Worm (Caenorhabditis elegans): ENCODE data around the gene bris-1.

bris-1 gene

DNA sequence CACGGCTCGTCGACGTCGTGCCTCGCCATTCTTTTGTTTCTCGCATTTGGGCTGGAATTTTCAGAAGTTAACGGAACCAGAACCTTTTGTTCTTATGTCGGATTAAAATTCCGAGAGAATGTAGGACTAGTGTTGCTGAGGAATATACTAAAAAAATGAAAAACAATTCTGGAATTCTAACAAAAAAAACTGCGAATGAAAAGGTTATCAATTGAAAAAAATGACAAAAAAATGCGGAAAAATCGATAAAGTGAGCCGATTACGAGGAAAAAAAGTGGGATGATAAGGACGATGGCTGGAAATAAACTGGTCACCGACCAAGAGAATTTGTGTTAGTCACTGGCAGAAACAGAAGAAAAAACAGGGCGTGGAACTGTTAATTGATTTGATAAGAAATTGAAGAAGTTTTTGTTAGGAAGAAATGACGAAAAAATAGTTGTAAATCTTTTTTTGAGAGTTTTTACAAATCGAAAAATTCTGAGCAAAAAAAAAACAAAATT, at the start of gene bris-1:
Gene bris-1 (minus strand): TSS at position 51 of the 500 bp plus-strand sequence.
- TF ChIP-seq ceh-28 (tag; optimal IDR thresholded peaks at IDR 0.05) (peak; percentile 2), skn-1 (tag; optimal IDR thresholded peaks at IDR 0.05) (no peak), elt-2 (tag; optimal IDR thresholded peaks at IDR 0.05) (peak; percentile 81), pqm-1 (tag; optimal IDR thresholded peaks at IDR 0.05) (peak; percentile 8), nhr-25 (tag; optimal IDR thresholded peaks at IDR 0.05) (no peak)

DNA sequence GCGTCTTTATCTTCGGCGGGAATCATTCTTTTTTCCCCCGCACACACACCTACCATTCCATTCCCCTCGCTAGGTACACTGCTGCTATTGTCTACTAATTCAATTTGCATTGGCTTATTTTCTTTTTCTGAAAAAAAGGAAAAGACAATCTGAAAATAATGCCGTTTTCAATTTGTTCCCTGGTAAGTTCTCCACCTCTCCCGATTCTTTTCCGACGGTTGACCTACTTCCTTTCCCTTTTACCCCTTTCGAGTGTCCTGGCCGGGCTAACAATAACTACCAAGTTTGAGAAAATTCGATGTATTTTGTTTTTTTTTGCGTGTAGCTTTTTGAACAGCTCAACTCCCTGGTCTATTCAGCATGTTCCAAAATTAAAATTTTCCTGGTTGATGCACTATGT, 48.1 kb upstream of the bris-1 start, which contains the start of gene F37C4.4:
Gene F37C4.4 (plus strand): TSS at position 58 of the 400 bp plus-strand sequence.
- no peak for TF ChIP-seq nhr-11 (tag; optimal IDR thresholded peaks at IDR 0.05)
- no peak for TF ChIP-seq daf-12 (tag; optimal IDR thresholded peaks at IDR 0.05)
- TF ChIP-seq egl-27 (tag; optimal IDR thresholded peaks at IDR 0.05): no peak

DNA sequence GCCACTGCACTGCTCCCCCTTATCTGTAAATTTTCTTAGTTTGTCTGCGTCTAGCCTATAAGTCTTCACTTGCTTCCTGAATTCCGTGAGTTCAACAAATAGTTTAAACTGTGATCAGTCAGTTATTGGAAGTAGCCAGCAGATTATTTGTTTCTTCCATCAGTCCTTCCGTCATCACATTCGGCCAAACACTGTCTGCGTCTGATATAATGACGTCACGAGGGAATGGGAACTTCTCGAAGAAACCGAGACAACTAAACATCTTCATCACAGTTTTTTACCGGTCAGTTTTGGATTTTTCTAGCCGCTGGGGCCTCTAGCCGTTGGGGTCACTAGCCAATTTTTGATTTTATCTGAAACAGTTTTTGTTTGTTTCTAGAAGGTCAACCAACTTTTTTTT, 46.9 kb upstream of the bris-1 start:
- TF ChIP-seq elt-2 (tag; optimal IDR thresholded peaks at IDR 0.05) (peak; percentile 38), pqm-1 (tag; optimal IDR thresholded peaks at IDR 0.05) (peak; percentile 30), nhr-25 (tag; optimal IDR thresholded peaks at IDR 0.05) (peak; percentile 55), tbx-2 (tag; optimal IDR thresholded peaks at IDR 0.05) (no peak), ztf-11 (tag; optimal IDR thresholded peaks at IDR 0.05) (no peak), nhr-23 (tag; optimal IDR thresholded peaks at IDR 0.05) (peak; percentile 46)

DNA sequence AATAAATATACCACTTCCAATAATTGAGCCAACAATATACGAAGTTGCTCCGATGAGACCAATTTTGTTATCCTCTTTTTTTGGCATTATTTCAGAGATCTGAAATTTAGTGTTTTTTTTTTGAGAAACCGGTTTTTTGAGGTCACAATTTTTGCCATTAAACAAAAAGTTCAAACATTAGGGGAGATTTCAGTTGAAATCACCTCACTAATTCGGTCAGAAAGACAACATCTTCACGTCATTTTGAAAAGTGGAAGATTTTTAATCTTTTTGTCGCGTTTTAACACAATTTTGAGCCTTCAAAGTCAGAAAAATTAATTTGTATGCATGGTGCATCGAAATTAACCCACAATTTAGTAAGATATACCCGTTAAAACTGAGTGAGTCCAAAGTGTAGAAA, 45.8 kb upstream of the bris-1 start, which contains the start of gene aat-8:
Gene aat-8 (minus strand): TSS at position 101 of the 400 bp plus-strand sequence.
- no peak for TF ChIP-seq egl-27 (tag; optimal IDR thresholded peaks at IDR 0.05)
- TF ChIP-seq nhr-67 (tag; optimal IDR thresholded peaks at IDR 0.05): peak; percentile 30

DNA sequence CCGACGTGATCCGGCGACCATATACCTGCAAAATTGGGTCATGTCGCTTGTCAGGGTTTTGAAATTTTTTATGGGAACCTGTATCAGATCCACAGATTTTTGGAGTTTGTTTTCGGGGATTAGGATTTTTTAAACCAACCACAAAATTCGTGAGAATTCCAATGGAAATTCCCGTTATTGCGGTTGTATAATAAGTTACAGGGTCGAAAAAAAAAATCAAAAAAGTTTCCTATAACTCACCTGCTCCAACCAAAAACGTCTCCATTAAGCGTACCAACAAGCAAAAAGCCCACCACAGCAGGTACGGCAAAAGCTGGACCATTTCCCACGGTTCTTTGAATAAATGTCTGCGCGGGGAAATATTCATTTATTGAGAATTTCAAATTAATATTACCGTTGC, 43.8 kb upstream of the bris-1 start:
- TF ChIP-seq ama-1 (optimal IDR thresholded peaks at IDR 0.05) (no peak), unc-62 (GFP tag; optimal IDR thresholded peaks at IDR 0.05) (no peak), nhr-76 (tag; optimal IDR thresholded peaks at IDR 0.05) (no peak), skn-1 (tag; optimal IDR thresholded peaks at IDR 0.05) (no peak), elt-1 (tag; optimal IDR thresholded peaks at IDR 0.05) (no peak), fkh-10 (GFP tag; optimal IDR thresholded peaks at IDR 0.05) (no peak), sea-2 (GFP tag; optimal IDR thresholded peaks at IDR 0.05) (no peak), jun-1 (tag; optimal IDR thresholded peaks at IDR 0.05) (no peak), snpc-4 (tag; optimal IDR thresholded peaks at IDR 0.05) (no peak), ceh-9 (tag; optimal IDR thresholded peaks at IDR 0.05) (no peak), nhr-23 (tag; optimal IDR thresholded peaks at IDR 0.05) (no peak), ceh-82 (tag; optimal IDR thresholded peaks at IDR 0.05) (no peak), nhr-237 (tag; optimal IDR thresholded peaks at IDR 0.05) (no peak), eor-1 (tag; optimal IDR thresholded peaks at IDR 0.05) (no peak), mml-1 (tag; optimal IDR thresholded peaks at IDR 0.05) (no peak), ztf-4 (tag; optimal IDR thresholded peaks at IDR 0.05) (no peak), fkh-2 (tag; optimal IDR thresholded peaks at IDR 0.05) (no peak)

DNA sequence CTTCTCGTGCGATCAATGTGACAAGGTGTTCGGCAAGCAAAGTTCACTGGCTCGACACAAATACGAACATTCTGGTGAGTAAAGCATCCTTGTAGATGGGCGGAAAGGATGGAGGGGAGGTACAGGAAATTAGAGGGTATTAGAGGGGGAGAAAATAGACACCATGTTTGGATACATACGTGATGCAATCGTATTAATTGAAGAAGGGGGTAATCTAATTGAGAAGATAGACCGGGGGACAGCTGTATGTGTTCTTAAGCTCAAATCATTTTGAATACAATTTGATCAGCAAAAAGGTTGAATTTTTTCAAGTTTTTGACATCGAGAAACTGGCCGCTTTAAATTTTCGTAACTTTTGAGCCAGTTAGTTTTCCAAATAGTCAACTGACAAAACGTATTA, 41.3 kb upstream of the bris-1 start:
- TF ChIP-seq zag-1 (tag; optimal IDR thresholded peaks at IDR 0.05): no peak
- no peak for TF ChIP-seq ZK546.5 (tag; optimal IDR thresholded peaks at IDR 0.05)
- TF ChIP-seq ceh-28 (tag; optimal IDR thresholded peaks at IDR 0.05): no peak
- TF ChIP-seq fkh-10 (GFP tag; optimal IDR thresholded peaks at IDR 0.05): no peak
- TF ChIP-seq fkh-2 (tag; optimal IDR thresholded peaks at IDR 0.05): no peak
- no peak for TF ChIP-seq lsy-12 (tag; optimal IDR thresholded peaks at IDR 0.05)

DNA sequence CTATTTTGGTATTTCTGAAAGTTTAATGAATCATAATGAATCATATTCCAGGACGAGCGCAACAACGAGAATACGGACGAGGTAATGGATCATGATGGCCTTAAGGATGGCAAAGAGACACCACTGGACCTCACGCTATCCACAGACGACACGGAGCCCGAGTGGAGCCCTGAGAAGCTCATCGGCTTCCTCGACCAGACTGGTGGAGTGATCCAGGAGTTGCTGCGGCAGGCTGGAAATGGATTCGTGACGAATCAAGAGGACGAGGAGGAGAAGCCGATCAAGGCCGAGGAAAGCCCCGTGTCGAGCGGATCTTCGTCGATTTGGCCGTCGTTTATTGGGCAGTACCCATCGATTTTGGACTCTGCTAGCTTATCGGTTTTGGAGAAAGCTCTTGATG, 40.4 kb upstream of the bris-1 start:
- TF ChIP-seq ama-1 (optimal IDR thresholded peaks at IDR 0.05) (no peak), egl-27 (tag; optimal IDR thresholded peaks at IDR 0.05) (no peak), jun-1 (tag; optimal IDR thresholded peaks at IDR 0.05) (no peak), R02D3.7 (tag; optimal IDR thresholded peaks at IDR 0.05) (no peak), ZK546.5 (tag; optimal IDR thresholded peaks at IDR 0.05) (no peak), zag-1 (tag; optimal IDR thresholded peaks at IDR 0.05) (no peak), egl-5 (tag; optimal IDR thresholded peaks at IDR 0.05) (no peak), ztf-11 (tag; optimal IDR thresholded peaks at IDR 0.05) (no peak)
